Worm (Caenorhabditis elegans) whole organism, L4 larva: ENCODE results near the gene D1005.4.

Source experiments
- F37D6.2 ChIP-seq: sonication (generic microtip); optimal IDR thresholded peaks from 2 replicates; lab custom pipeline; 2016; ENCODE audit warnings: mild to moderate bottlenecking, missing genetic modification characterization, missing compliant biosample characterization
- R02D3.7 ChIP-seq: fragments of 150-350 bp; sonication (generic microtip); optimal IDR thresholded peaks from 3 replicates; lab custom pipeline; 2014; ENCODE audit warnings: missing biosample characterization, missing genetic modification characterization
- T26A8.4 ChIP-seq: fragments of 200-800 bp; sonication (Bioruptor generic); IDR thresholded peaks from 2 replicates; pipeline ENCODE4 v1.3.6; 2022; ENCODE audit warnings: missing genetic modification characterization, missing compliant biosample characterization
- Y105C5A.15 ChIP-seq: fragments of 200-800 bp; sonication (Bioruptor generic); IDR thresholded peaks from 2 replicates; pipeline ENCODE4 v1.3.6; 2022; ENCODE audit warnings: missing genetic modification characterization, missing compliant biosample characterization
- Y75B8A.6 ChIP-seq: fragments of 200-800 bp; sonication (Bioruptor generic); IDR thresholded peaks from 2 replicates; pipeline ENCODE4 v1.3.6; 2022; ENCODE audit warnings: missing genetic modification reagents, missing genetic modification characterization, missing compliant biosample characterization
- aha-1 ChIP-seq: fragments of 150-350 bp; peaks from one replicate; lab custom pipeline; 2014; ENCODE audit warnings: missing biosample characterization, missing genetic modification characterization
- arid-1 ChIP-seq: fragments of 200-800 bp; sonication (Bioruptor generic); conservative IDR thresholded peaks from 2 replicates; pipeline ENCODE4 v1.3.6; 2022; ENCODE audit warnings: missing genetic modification reagents, missing genetic modification characterization, missing compliant biosample characterization
- attf-4 ChIP-seq: sonication (generic microtip); optimal IDR thresholded peaks from 3 replicates; lab custom pipeline; 2017; ENCODE audit warnings: missing biosample characterization, missing genetic modification characterization
- ceh-32 ChIP-seq: sonication (generic microtip); optimal IDR thresholded peaks from 2 replicates; lab custom pipeline; 2016; ENCODE audit warnings: mild to moderate bottlenecking, missing genetic modification characterization, missing compliant biosample characterization; ENCODE audit not compliant: poor library complexity
- ceh-44 ChIP-seq: fragments of 200-800 bp; sonication (Bioruptor generic); IDR thresholded peaks from 2 replicates; pipeline ENCODE4 v1.3.6; 2022; ENCODE audit warnings: missing genetic modification reagents, missing genetic modification characterization, missing compliant biosample characterization
- ceh-82 ChIP-seq: sonication (generic microtip); optimal IDR thresholded peaks from 2 replicates; lab custom pipeline; 2017; ENCODE audit warnings: missing biosample characterization, missing genetic modification characterization
- ces-1 ChIP-seq: fragments of 150-350 bp; sonication (generic microtip); optimal IDR thresholded peaks from 4 replicates; lab custom pipeline; 2014; ENCODE audit warnings: missing biosample characterization, missing genetic modification reagents, missing genetic modification characterization
- ctbp-1 ChIP-seq: fragments of 200-800 bp; sonication (Bioruptor generic); IDR thresholded peaks from 2 replicates; pipeline ENCODE4 v1.3.6; 2022; ENCODE audit warnings: missing genetic modification reagents, missing genetic modification characterization, missing compliant biosample characterization
- daf-8 ChIP-seq: fragments of 200-800 bp; sonication (Bioruptor generic); IDR thresholded peaks from 2 replicates; pipeline ENCODE4 v1.3.6; 2022; ENCODE audit warnings: missing genetic modification characterization, missing compliant biosample characterization
- dmd-8 ChIP-seq: fragments of 200-800 bp; sonication (Bioruptor generic); IDR thresholded peaks from 2 replicates; pipeline ENCODE4 v1.3.6; 2022; ENCODE audit warnings: missing genetic modification characterization, missing compliant biosample characterization
- dmd-9 ChIP-seq: fragments of 200-800 bp; sonication (Bioruptor generic); IDR thresholded peaks from 2 replicates; pipeline ENCODE4 v1.3.6; 2022; ENCODE audit warnings: missing genetic modification reagents, missing genetic modification characterization, missing compliant biosample characterization
- dpl-1 ChIP-seq: fragments of 150-350 bp; optimal IDR thresholded peaks from 2 replicates; lab custom pipeline; 2014; ENCODE audit warnings: missing biosample characterization, missing genetic modification reagents, missing genetic modification characterization
- dve-1 ChIP-seq: sonication (generic microtip); optimal IDR thresholded peaks from 2 replicates; lab custom pipeline; 2017; ENCODE audit warnings: antibody characterized with exemption, mild to moderate bottlenecking, missing genetic modification characterization, missing compliant biosample characterization; ENCODE audit not compliant: insufficient read depth
- egl-27 ChIP-seq: sonication (generic microtip); optimal IDR thresholded peaks from 3 replicates; lab custom pipeline; 2017; ENCODE audit warnings: missing biosample characterization, missing genetic modification reagents, missing genetic modification characterization
- egl-43 ChIP-seq: fragments of 200-800 bp; sonication (Bioruptor generic); IDR thresholded peaks from 2 replicates; pipeline ENCODE4 v1.3.6; 2022; ENCODE audit warnings: missing genetic modification reagents, missing genetic modification characterization, missing compliant biosample characterization
- fos-1 ChIP-seq: fragments of 150-350 bp; optimal IDR thresholded peaks from 2 replicates; lab custom pipeline; 2014; ENCODE audit warnings: missing biosample characterization, missing genetic modification characterization
- lin-15B ChIP-seq: fragments of 150-350 bp; sonication (generic microtip); optimal IDR thresholded peaks from 3 replicates; lab custom pipeline; 2014; ENCODE audit warnings: missing biosample characterization, missing genetic modification characterization
- lir-3 ChIP-seq: sonication (generic microtip); optimal IDR thresholded peaks from 2 replicates; lab custom pipeline; 2016; ENCODE audit warnings: mild to moderate bottlenecking, missing genetic modification characterization, missing compliant biosample characterization
- lsy-2 ChIP-seq, 2 experiments: fragments of 150-350 bp in 1 of 2; sonication (generic microtip) in 1 of 2; optimal IDR thresholded peaks; 2 replicates each; lab custom pipeline; 2014 to 2017; ENCODE audit warnings: missing biosample characterization in 2 of 2, missing genetic modification characterization in 2 of 2
- mdl-1 ChIP-seq, 2 experiments: fragments of 150-350 bp in 1 of 2; sonication (generic microtip) in 1 of 2; optimal IDR thresholded peaks; 2 replicates each; lab custom pipeline; 2014 to 2017; ENCODE audit warnings: missing biosample characterization in 2 of 2, missing genetic modification characterization in 2 of 2
- mes-2 ChIP-seq: sonication (generic microtip); optimal IDR thresholded peaks from 2 replicates; lab custom pipeline; 2016; ENCODE audit warnings: missing genotype, mild to moderate bottlenecking, missing genetic modification characterization, missing compliant biosample characterization; ENCODE audit not compliant: poor library complexity, severe bottlenecking
- mxl-2 ChIP-seq: fragments of 200-800 bp; sonication (Bioruptor generic); conservative IDR thresholded peaks from 2 replicates; pipeline ENCODE4 v1.3.6; 2022; ENCODE audit warnings: missing genetic modification reagents, missing genetic modification characterization, missing compliant biosample characterization
- nhr-11 ChIP-seq: fragments of 150-350 bp; optimal IDR thresholded peaks from 2 replicates; lab custom pipeline; 2014; ENCODE audit warnings: missing biosample characterization, missing genetic modification characterization
- nhr-237 ChIP-seq: sonication (generic microtip); optimal IDR thresholded peaks from 2 replicates; lab custom pipeline; 2017; ENCODE audit warnings: missing biosample characterization, missing genetic modification characterization
- nhr-41 ChIP-seq: fragments of 200-800 bp; sonication (Bioruptor generic); IDR thresholded peaks from 2 replicates; pipeline ENCODE4 v1.3.6; 2022; ENCODE audit warnings: missing genetic modification reagents, missing genetic modification characterization, missing compliant biosample characterization
- nhr-42 ChIP-seq: fragments of 200-800 bp; sonication (Bioruptor generic); IDR thresholded peaks from 2 replicates; pipeline ENCODE4 v1.3.6; 2022; ENCODE audit warnings: missing genetic modification characterization, missing compliant biosample characterization
- nhr-6 ChIP-seq: fragments of 150-350 bp; optimal IDR thresholded peaks from 2 replicates; lab custom pipeline; 2014; ENCODE audit warnings: missing biosample characterization, missing genetic modification characterization
- nhr-76 ChIP-seq: fragments of 150-350 bp; optimal IDR thresholded peaks from 2 replicates; lab custom pipeline; 2014; ENCODE audit warnings: missing biosample characterization, missing genetic modification characterization
- nhr-77 ChIP-seq: fragments of 150-350 bp; optimal IDR thresholded peaks from 2 replicates; lab custom pipeline; 2014; ENCODE audit warnings: missing biosample characterization, missing genetic modification characterization
- php-3 ChIP-seq: fragments of 200-800 bp; sonication (Bioruptor generic); IDR thresholded peaks from 2 replicates; pipeline ENCODE4 v1.3.6; 2022; ENCODE audit warnings: missing genetic modification reagents, missing genetic modification characterization, missing compliant biosample characterization
- pqm-1 ChIP-seq: sonication (generic microtip); optimal IDR thresholded peaks from 2 replicates; lab custom pipeline; 2017; ENCODE audit warnings: missing biosample characterization, missing genetic modification characterization
- rbr-2 ChIP-seq: sonication (generic microtip); optimal IDR thresholded peaks from 2 replicates; lab custom pipeline; 2016; ENCODE audit warnings: missing genotype, missing genetic modification characterization, missing compliant biosample characterization
- saeg-2 ChIP-seq: fragments of 200-800 bp; sonication (Bioruptor generic); IDR thresholded peaks from 2 replicates; pipeline ENCODE4 v1.3.6; 2022; ENCODE audit warnings: missing genetic modification reagents, missing genetic modification characterization, missing compliant biosample characterization
- sdz-12 ChIP-seq: fragments of 200-800 bp; sonication (Bioruptor generic); optimal IDR thresholded peaks from 2 replicates; lab custom pipeline; 2018; ENCODE audit warnings: mild to moderate bottlenecking, missing genetic modification characterization, missing compliant biosample characterization
- snpc-4 ChIP-seq: fragments of 150-350 bp; optimal IDR thresholded peaks from 2 replicates; lab custom pipeline; 2014; ENCODE audit warnings: missing biosample characterization, missing genetic modification characterization
- spr-3 ChIP-seq: fragments of 200-800 bp; sonication (Bioruptor generic); optimal IDR thresholded peaks from 2 replicates; lab custom pipeline; 2018; ENCODE audit warnings: mild to moderate bottlenecking, missing genetic modification characterization, missing compliant biosample characterization
- tag-97 ChIP-seq: fragments of 200-800 bp; sonication (Bioruptor generic); IDR thresholded peaks from 2 replicates; pipeline ENCODE4 v1.3.6; 2022; ENCODE audit warnings: missing genetic modification characterization, missing compliant biosample characterization
- tra-1 ChIP-seq: fragments of 200-800 bp; sonication (Bioruptor generic); IDR thresholded peaks from 2 replicates; pipeline ENCODE4 v1.3.6; 2022; ENCODE audit warnings: missing genetic modification reagents, missing genetic modification characterization, missing compliant biosample characterization
- unc-39 ChIP-seq: sonication (generic microtip); optimal IDR thresholded peaks from 2 replicates; lab custom pipeline; 2017; ENCODE audit warnings: missing biosample characterization, missing genetic modification characterization
- vab-7 ChIP-seq: fragments of 200-800 bp; sonication (Bioruptor generic); IDR thresholded peaks from 2 replicates; pipeline ENCODE4 v1.3.6; 2022; ENCODE audit warnings: missing genetic modification reagents, missing genetic modification characterization, missing compliant biosample characterization
- zfp-2 ChIP-seq: sonication (generic microtip); optimal IDR thresholded peaks from 2 replicates; lab custom pipeline; 2016; ENCODE audit warnings: mild to moderate bottlenecking, missing genetic modification characterization, missing compliant biosample characterization
- zfp-3 ChIP-seq: fragments of 200-800 bp; sonication (Bioruptor generic); conservative IDR thresholded peaks from 2 replicates; pipeline ENCODE4 v1.3.6; 2022; ENCODE audit warnings: missing genetic modification reagents, missing genetic modification characterization, missing compliant biosample characterization
- ztf-7 ChIP-seq: fragments of 150-350 bp; optimal IDR thresholded peaks from 2 replicates; lab custom pipeline; 2014; ENCODE audit warnings: missing biosample characterization, missing genetic modification characterization

D1005.4 gene

DNA sequence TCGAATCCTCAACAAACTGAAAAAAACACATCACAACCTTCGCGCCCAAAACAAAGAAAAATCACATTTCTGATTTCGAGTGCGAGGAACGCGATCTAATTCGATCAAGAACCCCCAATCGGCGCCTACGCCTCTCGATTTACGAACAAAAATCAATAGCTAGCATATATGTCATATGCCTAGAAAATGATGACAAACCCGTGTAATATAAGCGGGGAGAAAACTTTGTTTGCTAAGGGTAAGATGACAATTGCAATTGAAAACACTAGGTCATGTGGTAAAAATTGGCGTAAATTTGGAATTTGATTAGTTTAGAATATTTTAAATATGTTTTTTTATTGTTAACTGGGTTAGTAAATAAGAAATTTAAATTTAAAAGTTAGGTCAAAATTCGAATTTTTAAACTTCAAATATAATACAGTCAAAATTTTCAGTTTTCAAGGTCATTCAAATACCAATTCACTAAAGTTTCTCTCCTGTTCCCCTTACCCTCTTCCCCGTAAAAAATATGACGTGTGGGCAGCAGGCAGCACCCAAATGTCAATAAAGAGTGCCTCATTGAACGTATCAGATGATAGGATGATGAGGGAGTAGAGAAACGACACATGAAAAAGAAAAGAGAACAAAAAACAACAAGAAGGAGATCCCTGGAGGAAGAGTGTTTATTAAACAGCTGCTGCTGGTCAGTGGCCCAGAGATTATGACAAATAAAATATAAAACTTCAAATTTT lies 29.1 kb downstream of the D1005.4 start (continued):
- no peak for TF ChIP-seq ceh-44 (GFP tag; lab: Robert Waterston, UW)
- TF ChIP-seq ctbp-1 (GFP tag; lab: Robert Waterston, UW): no peak
- no peak for TF ChIP-seq spr-3 (GFP tag; lab: Kevin White, UChicago)
- TF ChIP-seq nhr-237: no peak
- TF ChIP-seq aha-1: peak; percentile 92
- TF ChIP-seq lin-15B (tag; lab: Kevin White, UChicago): no peak
- no peak for TF ChIP-seq nhr-76 (tag; lab: Kevin White, UChicago)
- TF ChIP-seq lsy-2 (tag; optimal IDR thresholded peaks at IDR 0.05; lab: Kevin White, UChicago): peak; percentile 39 to 62
- TF ChIP-seq ztf-7 (tag; lab: Kevin White, UChicago): no peak
- no peak for TF ChIP-seq nhr-41 (GFP tag; lab: Robert Waterston, UW)
- TF ChIP-seq F37D6.2 (tag; lab: Kevin White, UChicago): no peak
- TF ChIP-seq Y75B8A.6 (GFP tag; lab: Robert Waterston, UW): no peak
- TF ChIP-seq mdl-1 (tag; optimal IDR thresholded peaks at IDR 0.05; lab: Kevin White, UChicago): peak in 1 of 2 experiments; percentile 67
- TF ChIP-seq lir-3 (tag; lab: Kevin White, UChicago): no peak
- TF ChIP-seq Y105C5A.15 (GFP tag; lab: Robert Waterston, UW): no peak
- no peak for TF ChIP-seq vab-7 (GFP tag; lab: Robert Waterston, UW)

- TF ChIP-seq saeg-2 (GFP tag; lab: Robert Waterston, UW) (peak; percentile 76; the same call in 1 of the 2 replicates), mdl-1 (tag; optimal IDR thresholded peaks at IDR 0.05; lab: Kevin White, UChicago) (peak; percentile 84 to 95), dpl-1 (GFP tag; lab: Kevin White, UChicago) (peak; percentile 41), unc-39 (tag; lab: Kevin White, UChicago) (no peak), egl-27 (tag; lab: Kevin White, UChicago) (no peak), php-3 (GFP tag; lab: Robert Waterston, UW) (peak; percentile 77), lin-15B (tag; lab: Kevin White, UChicago) (no peak), tra-1 (GFP tag; lab: Robert Waterston, UW) (peak; percentile 84), R02D3.7 (tag; lab: Kevin White, UChicago) (no peak), daf-8 (GFP tag; lab: Robert Waterston, UW) (no peak), mes-2 (tag; lab: Kevin White, UChicago) (peak; percentile 72), vab-7 (GFP tag; lab: Robert Waterston, UW) (peak; percentile 16; the same call in 1 of the 2 replicates), nhr-6 (peak; percentile 95), zfp-3 (GFP tag; lab: Robert Waterston, UW) (0 out of 2 replicates have a peak, but pooled peaks have one; percentile 22), egl-43 (GFP tag; lab: Robert Waterston, UW) (peak; percentile 89), nhr-11 (peak; percentile 93), T26A8.4 (GFP tag; lab: Robert Waterston, UW) (peak; percentile 88), ces-1 (GFP tag; lab: Kevin White, UChicago) (no peak), mxl-2 (GFP tag; lab: Robert Waterston, UW) (peak; percentile 78; the same call in 1 of the 2 replicates), lir-3 (tag; lab: Kevin White, UChicago) (peak; percentile 10), pqm-1 (tag; lab: Kevin White, UChicago) (peak; percentile 28), lsy-2 (tag; optimal IDR thresholded peaks at IDR 0.05; lab: Kevin White, UChicago) (peak; percentile 63 to 82), zfp-2 (tag; lab: Kevin White, UChicago) (peak; percentile 9), dmd-9 (peak; percentile 80), ceh-32 (tag; lab: Kevin White, UChicago) (peak; percentile 10), dmd-8 (GFP tag; lab: Robert Waterston, UW) (peak; percentile 61; the same call in 1 of the 2 replicates), snpc-4 (tag; lab: Kevin White, UChicago) (peak; percentile 28), fos-1 (peak; percentile 100), tag-97 (GFP tag; lab: Robert Waterston, UW) (no peak), nhr-77 (tag; lab: Kevin White, UChicago) (peak; percentile 91), arid-1 (GFP tag; lab: Robert Waterston, UW) (peak; percentile 86), attf-4 (tag; lab: Kevin White, UChicago) (peak; percentile 70), ceh-82 (tag; lab: Kevin White, UChicago) (no peak), nhr-42 (GFP tag; lab: Robert Waterston, UW) (no peak; the same call in 1 of the 2 replicates), dve-1 (tag; lab: Kevin White, UChicago) (peak; percentile 97), Y75B8A.6 (GFP tag; lab: Robert Waterston, UW) (0 out of 2 replicates have a peak, but pooled peaks have one; percentile 8), rbr-2 (tag; lab: Kevin White, UChicago) (peak; percentile 93), sdz-12 (GFP tag; lab: Kevin White, UChicago) (no peak), nhr-41 (GFP tag; lab: Robert Waterston, UW) (peak; percentile 80; the same call in 1 of the 2 replicates)
Measured at ce11 chrX:1454385-1454784, 31.2 kb downstream of the D1005.4 start.
